Worm (Caenorhabditis elegans): ENCODE data around the gene hhat-2.

ce11 chrIV:14795918-14796488 lies 32.9 kb downstream of the hhat-2 start, which contains the start of gene coq-3:
- TF ChIP-seq skn-1 (tag; optimal IDR thresholded peaks at IDR 0.05) (no peak), grh-1 (GFP tag; IDR thresholded peaks at IDR 0.05) (no peak)
